Worm (Caenorhabditis elegans) whole organism, L4 larva: ENCODE measurements around the gene C02B10.6.

Experiments used
- F44E2.7 ChIP-seq: fragments of 200-800 bp; sonication (Bioruptor generic); IDR thresholded peaks from 2 replicates; pipeline ENCODE4 v2.1.2; 2022; ENCODE audit warnings: missing genetic modification characterization, missing compliant biosample characterization
- R02D3.7 ChIP-seq: fragments of 150-350 bp; sonication (generic microtip); optimal IDR thresholded peaks from 3 replicates; lab custom pipeline; 2014; ENCODE audit warnings: missing biosample characterization, missing genetic modification characterization
- T20F7.1 ChIP-seq: fragments of 200-800 bp; sonication (Bioruptor generic); optimal IDR thresholded peaks from 2 replicates; lab custom pipeline; 2018; ENCODE audit warnings: mild to moderate bottlenecking, missing genetic modification characterization, missing compliant biosample characterization
- T26A8.4 ChIP-seq: fragments of 200-800 bp; sonication (Bioruptor generic); IDR thresholded peaks from 2 replicates; pipeline ENCODE4 v1.3.6; 2022; ENCODE audit warnings: missing genetic modification characterization, missing compliant biosample characterization
- Y5F2A.4 ChIP-seq: fragments of 200-800 bp; sonication (Bioruptor generic); optimal IDR thresholded peaks from 2 replicates; lab custom pipeline; 2018; ENCODE audit warnings: mild to moderate bottlenecking, missing genetic modification characterization, missing compliant biosample characterization
- aha-1 ChIP-seq: fragments of 150-350 bp; peaks from one replicate; lab custom pipeline; 2014; ENCODE audit warnings: missing biosample characterization, missing genetic modification characterization
- attf-4 ChIP-seq: sonication (generic microtip); optimal IDR thresholded peaks from 3 replicates; lab custom pipeline; 2017; ENCODE audit warnings: missing biosample characterization, missing genetic modification characterization
- ceh-28 ChIP-seq: fragments of 150-350 bp; optimal IDR thresholded peaks from 2 replicates; lab custom pipeline; 2014; ENCODE audit warnings: missing biosample characterization, missing genetic modification reagents, missing genetic modification characterization
- ceh-32 ChIP-seq: sonication (generic microtip); optimal IDR thresholded peaks from 2 replicates; lab custom pipeline; 2016; ENCODE audit warnings: mild to moderate bottlenecking, missing genetic modification characterization, missing compliant biosample characterization; ENCODE audit not compliant: poor library complexity
- ceh-62 ChIP-seq: sonication (generic microtip); optimal IDR thresholded peaks from 2 replicates; lab custom pipeline; 2017; ENCODE audit warnings: missing biosample characterization, missing genetic modification characterization
- ceh-82 ChIP-seq: sonication (generic microtip); optimal IDR thresholded peaks from 2 replicates; lab custom pipeline; 2017; ENCODE audit warnings: missing biosample characterization, missing genetic modification characterization
- ces-1 ChIP-seq: fragments of 150-350 bp; sonication (generic microtip); optimal IDR thresholded peaks from 4 replicates; lab custom pipeline; 2014; ENCODE audit warnings: missing biosample characterization, missing genetic modification reagents, missing genetic modification characterization
- cey-2 ChIP-seq: sonication (generic microtip); optimal IDR thresholded peaks from 3 replicates; lab custom pipeline; 2017; ENCODE audit warnings: missing genetic modification characterization, mild to moderate bottlenecking, missing compliant biosample characterization, antibody characterized with exemption, borderline replicate concordance; ENCODE audit not compliant: insufficient read depth
- ctbp-1 ChIP-seq: fragments of 200-800 bp; sonication (Bioruptor generic); IDR thresholded peaks from 2 replicates; pipeline ENCODE4 v1.3.6; 2022; ENCODE audit warnings: missing genetic modification reagents, missing genetic modification characterization, missing compliant biosample characterization
- dmd-8 ChIP-seq: fragments of 200-800 bp; sonication (Bioruptor generic); IDR thresholded peaks from 2 replicates; pipeline ENCODE4 v1.3.6; 2022; ENCODE audit warnings: missing genetic modification characterization, missing compliant biosample characterization
- dmd-9 ChIP-seq: fragments of 200-800 bp; sonication (Bioruptor generic); IDR thresholded peaks from 2 replicates; pipeline ENCODE4 v1.3.6; 2022; ENCODE audit warnings: missing genetic modification reagents, missing genetic modification characterization, missing compliant biosample characterization
- duxl-1 ChIP-seq: sonication (generic microtip); optimal IDR thresholded peaks from 2 replicates; lab custom pipeline; 2016; ENCODE audit warnings: mild to moderate bottlenecking, missing genetic modification characterization, moderate library complexity, missing compliant biosample characterization; ENCODE audit not compliant: poor library complexity
- dve-1 ChIP-seq: sonication (generic microtip); optimal IDR thresholded peaks from 2 replicates; lab custom pipeline; 2017; ENCODE audit warnings: antibody characterized with exemption, mild to moderate bottlenecking, missing genetic modification characterization, missing compliant biosample characterization; ENCODE audit not compliant: insufficient read depth
- egl-27 ChIP-seq: sonication (generic microtip); optimal IDR thresholded peaks from 3 replicates; lab custom pipeline; 2017; ENCODE audit warnings: missing biosample characterization, missing genetic modification reagents, missing genetic modification characterization
- lsy-2 ChIP-seq, 2 experiments: fragments of 150-350 bp in 1 of 2; sonication (generic microtip) in 1 of 2; optimal IDR thresholded peaks; 2 replicates each; lab custom pipeline; 2014 to 2017; ENCODE audit warnings: missing biosample characterization in 2 of 2, missing genetic modification characterization in 2 of 2
- madf-5 ChIP-seq, 2 experiments: fragments of 200-800 bp; sonication (Bioruptor generic); IDR thresholded peaks; 2 replicates each; pipeline ENCODE4 v1.3.6; 2022; ENCODE audit warnings: missing compliant biosample characterization in 2 of 2, missing genetic modification characterization in 2 of 2
- mdl-1 ChIP-seq, 2 experiments: fragments of 150-350 bp in 1 of 2; sonication (generic microtip) in 1 of 2; optimal IDR thresholded peaks; 2 replicates each; lab custom pipeline; 2014 to 2017; ENCODE audit warnings: missing biosample characterization in 2 of 2, missing genetic modification characterization in 2 of 2
- mes-2 ChIP-seq: sonication (generic microtip); optimal IDR thresholded peaks from 2 replicates; lab custom pipeline; 2016; ENCODE audit warnings: missing genotype, mild to moderate bottlenecking, missing genetic modification characterization, missing compliant biosample characterization; ENCODE audit not compliant: poor library complexity, severe bottlenecking
- nhr-237 ChIP-seq: sonication (generic microtip); optimal IDR thresholded peaks from 2 replicates; lab custom pipeline; 2017; ENCODE audit warnings: missing biosample characterization, missing genetic modification characterization
- nhr-25 ChIP-seq: sonication (generic microtip); optimal IDR thresholded peaks from 2 replicates; lab custom pipeline; 2017; ENCODE audit warnings: missing genetic modification characterization, mild to moderate bottlenecking, missing compliant biosample characterization, antibody characterized with exemption, moderate library complexity, borderline replicate concordance; ENCODE audit not compliant: insufficient read depth
- nhr-41 ChIP-seq: fragments of 200-800 bp; sonication (Bioruptor generic); IDR thresholded peaks from 2 replicates; pipeline ENCODE4 v1.3.6; 2022; ENCODE audit warnings: missing genetic modification reagents, missing genetic modification characterization, missing compliant biosample characterization
- nhr-42 ChIP-seq: fragments of 200-800 bp; sonication (Bioruptor generic); IDR thresholded peaks from 2 replicates; pipeline ENCODE4 v1.3.6; 2022; ENCODE audit warnings: missing genetic modification characterization, missing compliant biosample characterization
- pqm-1 ChIP-seq: sonication (generic microtip); optimal IDR thresholded peaks from 2 replicates; lab custom pipeline; 2017; ENCODE audit warnings: missing biosample characterization, missing genetic modification characterization
- rbr-2 ChIP-seq: sonication (generic microtip); optimal IDR thresholded peaks from 2 replicates; lab custom pipeline; 2016; ENCODE audit warnings: missing genotype, missing genetic modification characterization, missing compliant biosample characterization
- saeg-2 ChIP-seq: fragments of 200-800 bp; sonication (Bioruptor generic); IDR thresholded peaks from 2 replicates; pipeline ENCODE4 v1.3.6; 2022; ENCODE audit warnings: missing genetic modification reagents, missing genetic modification characterization, missing compliant biosample characterization
- set-16 ChIP-seq: fragments of 200-800 bp; sonication (Bioruptor generic); IDR thresholded peaks from 2 replicates; pipeline ENCODE4 v1.3.6; 2022; ENCODE audit warnings: missing genetic modification reagents, missing genetic modification characterization, missing compliant biosample characterization
- skn-1 ChIP-seq: fragments of 150-350 bp; optimal IDR thresholded peaks from 2 replicates; lab custom pipeline; 2014; ENCODE audit warnings: missing biosample characterization, missing genetic modification characterization
- snpc-1.2 ChIP-seq: fragments of 200-800 bp; sonication (Bioruptor generic); IDR thresholded peaks from 2 replicates; pipeline ENCODE4 v1.3.6; 2022; ENCODE audit warnings: missing genetic modification reagents, missing genetic modification characterization, missing compliant biosample characterization
- snpc-4 ChIP-seq: fragments of 150-350 bp; optimal IDR thresholded peaks from 2 replicates; lab custom pipeline; 2014; ENCODE audit warnings: missing biosample characterization, missing genetic modification characterization
- tag-97 ChIP-seq: fragments of 200-800 bp; sonication (Bioruptor generic); IDR thresholded peaks from 2 replicates; pipeline ENCODE4 v1.3.6; 2022; ENCODE audit warnings: missing genetic modification characterization, missing compliant biosample characterization
- unc-130 ChIP-seq: sonication (generic microtip); optimal IDR thresholded peaks from 2 replicates; lab custom pipeline; 2016; ENCODE audit warnings: missing genetic modification reagents, missing genetic modification characterization, missing compliant biosample characterization
- vab-7 ChIP-seq: fragments of 200-800 bp; sonication (Bioruptor generic); IDR thresholded peaks from 2 replicates; pipeline ENCODE4 v1.3.6; 2022; ENCODE audit warnings: missing genetic modification reagents, missing genetic modification characterization, missing compliant biosample characterization
- zag-1 ChIP-seq: fragments of 150-350 bp; optimal IDR thresholded peaks from 2 replicates; lab custom pipeline; 2014; ENCODE audit warnings: missing biosample characterization, missing genetic modification characterization
- zip-2 ChIP-seq: fragments of 150-350 bp; optimal IDR thresholded peaks from 2 replicates; lab custom pipeline; 2014; ENCODE audit warnings: missing biosample characterization, missing genetic modification characterization

C02B10.6 gene

DNA sequence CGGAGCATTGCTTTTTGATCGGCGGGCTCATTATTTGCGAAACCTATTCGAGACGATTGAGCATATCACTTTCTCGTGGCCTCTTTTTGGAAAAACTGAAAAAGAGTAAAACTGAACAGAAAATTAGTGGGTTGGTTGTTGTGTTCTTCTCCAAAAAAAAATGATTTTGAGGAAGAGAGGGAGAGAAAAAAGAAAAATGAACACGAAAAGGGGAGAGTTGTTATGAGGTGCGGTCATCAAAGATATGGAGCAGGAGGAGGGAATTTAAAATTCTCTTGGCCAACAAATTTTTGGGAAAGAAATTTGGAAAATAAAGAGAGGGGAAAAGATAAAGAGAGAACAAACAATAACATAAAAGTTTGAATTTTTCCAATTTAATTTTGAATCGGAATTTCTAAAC is 25.3 kb upstream of the C02B10.6 start, which contains the start of gene hot-9:
TSS of gene hot-9 (minus strand) at position 101 of the 400 bp plus-strand sequence.
- TF ChIP-seq tag-97 (GFP tag; lab: Robert Waterston, UW) (no peak), mdl-1 (tag; optimal IDR thresholded peaks at IDR 0.05; lab: Kevin White, UChicago) (no peak), vab-7 (no peak), rbr-2 (tag; lab: Kevin White, UChicago) (no peak), egl-27 (tag; lab: Kevin White, UChicago) (no peak), zag-1 (tag; lab: Kevin White, UChicago) (no peak), R02D3.7 (tag; lab: Kevin White, UChicago) (no peak), zip-2 (no peak), mes-2 (tag; lab: Kevin White, UChicago) (no peak)

ce11 chrIV:5054297-5054696 is 16.4 kb upstream of the C02B10.6 start:
- TF ChIP-seq F44E2.7 (GFP tag; lab: Robert Waterston, UW) (no peak), aha-1 (peak; percentile 35), set-16 (GFP tag; lab: Robert Waterston, UW) (no peak), snpc-4 (tag; lab: Kevin White, UChicago) (no peak)
- TF ChIP-seq, all 104 proteins: peak for 1

- TF ChIP-seq ceh-28 (no peak), madf-5 (GFP tag; IDR thresholded peaks at IDR 0.05; lab: Robert Waterston, UW) (no peak), dmd-9 (no peak), dve-1 (no peak), cey-2 (no peak), nhr-42 (no peak), lsy-2 (tag; optimal IDR thresholded peaks at IDR 0.05; lab: Kevin White, UChicago) (no peak), pqm-1 (tag; lab: Kevin White, UChicago) (no peak), nhr-237 (tag; lab: Kevin White, UChicago) (no peak), snpc-1.2 (GFP tag; lab: Robert Waterston, UW) (no peak), ceh-32 (no peak), nhr-41 (GFP tag; lab: Robert Waterston, UW) (no peak), duxl-1 (tag; lab: Kevin White, UChicago) (no peak), ceh-82 (tag; lab: Kevin White, UChicago) (no peak)
Observed at ce11 chrIV:5055964-5056588, 14.6 kb upstream of the C02B10.6 start, which contains the start of gene msp-55. msp-55 (minus strand) TSS chrIV:5056014.

- TF ChIP-seq nhr-25 (no peak), ctbp-1 (GFP tag; lab: Robert Waterston, UW) (no peak), saeg-2 (no peak), ceh-62 (tag; lab: Kevin White, UChicago) (no peak), nhr-237 (tag; lab: Kevin White, UChicago) (no peak), ceh-32 (no peak), T20F7.1 (GFP tag; lab: Kevin White, UChicago) (no peak), dmd-8 (no peak), unc-130 (GFP tag; lab: Kevin White, UChicago) (no peak), ces-1 (GFP tag; lab: Kevin White, UChicago) (no peak), T26A8.4 (GFP tag; lab: Robert Waterston, UW) (no peak), R02D3.7 (tag; lab: Kevin White, UChicago) (no peak), F44E2.7 (GFP tag; lab: Robert Waterston, UW) (no peak), attf-4 (tag; lab: Kevin White, UChicago) (no peak), skn-1 (tag; lab: Kevin White, UChicago) (no peak), Y5F2A.4 (GFP tag; lab: Kevin White, UChicago) (no peak)
Observed at ce11 chrIV:5060984-5061383, 9.7 kb upstream of the C02B10.6 start, which contains the start of gene C09B9.7. C09B9.7 (minus strand) TSS chrIV:5061084.
